Fruit fly (Drosophila melanogaster) whole organism, embryonic: ENCODE data around the gene chif.

Source experiments
- Abd-B ChIP-seq: fragments of 200-800 bp; sonication (Bioruptor generic); optimal IDR thresholded peaks from 2 replicates; lab custom pipeline; 2018; ENCODE audit warnings: missing biosample characterization, mild to moderate bottlenecking, missing genetic modification characterization, moderate library complexity
- Ada2b ChIP-seq: fragments of 200-800 bp; sonication (Bioruptor generic); IDR thresholded peaks from 2 replicates; pipeline ENCODE4 v1.3.6; 2022; ENCODE audit warnings: missing biosample characterization, missing genetic modification characterization
- Aef1 ChIP-seq: fragments of 200-800 bp; sonication (Bioruptor generic); IDR thresholded peaks from 3 replicates; pipeline ENCODE4 v1.3.6; 2022; ENCODE audit warnings: missing biosample characterization, missing genetic modification characterization
- Atf6 ChIP-seq: fragments of 200-800 bp; sonication (Bioruptor generic); IDR thresholded peaks from 2 replicates; pipeline ENCODE4 v1.3.6; 2022; ENCODE audit warnings: missing biosample characterization, missing genetic modification characterization
- CG10979 ChIP-seq: fragments of 200-800 bp; sonication (Bioruptor generic); optimal IDR thresholded peaks from 2 replicates; lab custom pipeline; 2018; ENCODE audit warnings: missing biosample characterization, mild to moderate bottlenecking, missing genetic modification characterization, moderate library complexity
- CG12391 ChIP-seq: fragments of 200-800 bp; sonication (Bioruptor generic); optimal IDR thresholded peaks from 3 replicates; lab custom pipeline; 2018; ENCODE audit warnings: missing biosample characterization, mild to moderate bottlenecking, missing genetic modification characterization, moderate library complexity
- CG12942 ChIP-seq: fragments of 200-800 bp; sonication (Bioruptor generic); optimal IDR thresholded peaks from 3 replicates; lab custom pipeline; 2016; ENCODE audit warnings: missing biosample characterization, missing genetic modification characterization
- CG17385 ChIP-seq: fragments of 200-800 bp; sonication (Bioruptor generic); optimal IDR thresholded peaks from 3 replicates; lab custom pipeline; 2018; ENCODE audit warnings: missing biosample characterization, mild to moderate bottlenecking, missing genetic modification characterization
- CG17568 ChIP-seq: fragments of 200-800 bp; sonication (Bioruptor generic); optimal IDR thresholded peaks from 2 replicates; lab custom pipeline; 2018; ENCODE audit warnings: missing biosample characterization, mild to moderate bottlenecking, missing genetic modification characterization, moderate library complexity
- CG17912 ChIP-seq: fragments of 200-800 bp; sonication (Bioruptor generic); optimal IDR thresholded peaks from 2 replicates; lab custom pipeline; 2018; ENCODE audit warnings: missing biosample characterization, mild to moderate bottlenecking, missing genetic modification characterization
- CG18011 ChIP-seq: fragments of 200-800 bp; sonication (Bioruptor generic); optimal IDR thresholded peaks from 2 replicates; lab custom pipeline; 2017; ENCODE audit warnings: missing biosample characterization, missing genetic modification characterization, mild to moderate bottlenecking, moderate library complexity, missing genotype
- CG18764 ChIP-seq: fragments of 200-800 bp; sonication (Bioruptor generic); optimal IDR thresholded peaks from 3 replicates; lab custom pipeline; 2016; ENCODE audit warnings: missing biosample characterization, missing genetic modification characterization
- CG31388 ChIP-seq: fragments of 200-800 bp; sonication (Bioruptor generic); optimal IDR thresholded peaks from 2 replicates; lab custom pipeline; 2016; ENCODE audit warnings: missing biosample characterization, missing genetic modification characterization
- CG6813 ChIP-seq: fragments of 200-800 bp; sonication (Bioruptor generic); optimal IDR thresholded peaks from 2 replicates; lab custom pipeline; 2017; ENCODE audit warnings: missing biosample characterization, missing genetic modification characterization, mild to moderate bottlenecking, moderate library complexity, missing genetic modification reagents
- CG7556 ChIP-seq: fragments of 200-800 bp; sonication (Bioruptor generic); optimal IDR thresholded peaks from 2 replicates; lab custom pipeline; 2017; ENCODE audit warnings: missing biosample characterization, mild to moderate bottlenecking, missing genetic modification characterization
- CG7963 ChIP-seq: fragments of 200-800 bp; sonication (Bioruptor generic); IDR thresholded peaks from 3 replicates; pipeline ENCODE4 v1.3.6; 2022; ENCODE audit warnings: missing biosample characterization, missing genetic modification characterization; ENCODE audit not compliant: partially characterized antibody
- CG8290 ChIP-seq, 3 experiments: fragments of 200-800 bp; sonication (Bioruptor generic); optimal IDR thresholded peaks; 2 replicates each; lab custom pipeline; 2016 to 2019; ENCODE audit warnings: missing biosample characterization in 3 of 3, missing genetic modification characterization in 3 of 3, mild to moderate bottlenecking in 2 of 3, moderate library complexity in 1 of 3
- CG9437 ChIP-seq: fragments of 200-800 bp; sonication (Bioruptor generic); optimal IDR thresholded peaks from 2 replicates; lab custom pipeline; 2018; ENCODE audit warnings: missing biosample characterization, mild to moderate bottlenecking, missing genetic modification characterization
- Chrac-16 ChIP-seq: fragments of 200-800 bp; sonication (Bioruptor generic); optimal IDR thresholded peaks from 3 replicates; lab custom pipeline; 2016; ENCODE audit warnings: missing biosample characterization, missing genetic modification characterization
- CoRest ChIP-seq: fragments of 200-800 bp; sonication (Bioruptor generic); optimal IDR thresholded peaks from 3 replicates; lab custom pipeline; 2018; ENCODE audit warnings: missing biosample characterization, mild to moderate bottlenecking, missing genetic modification characterization, moderate library complexity
- Dad ChIP-seq: fragments of 200-800 bp; sonication (Bioruptor generic); optimal IDR thresholded peaks from 3 replicates; lab custom pipeline; 2016; ENCODE audit warnings: missing biosample characterization, missing genetic modification characterization
- Deaf1 ChIP-seq: fragments of 200-800 bp; optimal IDR thresholded peaks from 3 replicates; lab custom pipeline; 2019; ENCODE audit warnings: missing biosample characterization, mild to moderate bottlenecking, missing genetic modification characterization, moderate library complexity
- Doc2 ChIP-seq: fragments of 200-800 bp; sonication (Bioruptor generic); IDR thresholded peaks from 2 replicates; pipeline ENCODE4 v1.3.6; 2022; ENCODE audit warnings: missing biosample characterization, missing genetic modification characterization
- Doc3 ChIP-seq: fragments of 200-800 bp; sonication (Bioruptor generic); IDR thresholded peaks from 3 replicates; pipeline ENCODE4 v1.3.6; 2022; ENCODE audit warnings: missing biosample characterization, missing genetic modification characterization; ENCODE audit not compliant: partially characterized antibody
- Drgx ChIP-seq: fragments of 200-800 bp; sonication (Bioruptor generic); IDR thresholded peaks from 2 replicates; pipeline ENCODE4 v1.3.6; 2022; ENCODE audit warnings: missing biosample characterization, missing genetic modification characterization
- Gsc ChIP-seq: fragments of 200-800 bp; sonication (Bioruptor generic); IDR thresholded peaks from 2 replicates; pipeline ENCODE4 v1.3.6; 2022; ENCODE audit warnings: missing biosample characterization, missing genetic modification characterization
- HLH3B ChIP-seq: fragments of 200-800 bp; sonication (Bioruptor generic); IDR thresholded peaks from 2 replicates; pipeline ENCODE4 v1.3.6; 2022; ENCODE audit warnings: missing biosample characterization, missing genetic modification characterization
- Hey ChIP-seq: fragments of 200-800 bp; sonication (Bioruptor generic); optimal IDR thresholded peaks from 3 replicates; lab custom pipeline; 2018; ENCODE audit warnings: missing biosample characterization, mild to moderate bottlenecking, missing genetic modification characterization
- HmgZ ChIP-seq: fragments of 200-800 bp; sonication (Bioruptor generic); optimal IDR thresholded peaks from 2 replicates; lab custom pipeline; 2018; ENCODE audit warnings: missing biosample characterization, mild to moderate bottlenecking, missing genetic modification characterization
- Lim3 ChIP-seq: fragments of 200-800 bp; sonication (Bioruptor generic); IDR thresholded peaks from 2 replicates; pipeline ENCODE4 v1.3.6; 2022; ENCODE audit warnings: missing biosample characterization, missing genetic modification characterization
- NC2β ChIP-seq: fragments of 200-800 bp; sonication (Bioruptor generic); optimal IDR thresholded peaks from 2 replicates; lab custom pipeline; 2016; ENCODE audit warnings: missing biosample characterization, missing genetic modification characterization
- Opbp ChIP-seq: fragments of 200-800 bp; sonication (Bioruptor generic); IDR thresholded peaks from 3 replicates; pipeline ENCODE4 v1.3.6; 2022; ENCODE audit warnings: missing biosample characterization, missing genetic modification characterization; ENCODE audit not compliant: partially characterized antibody
- Xbp1 ChIP-seq: fragments of 200-800 bp; sonication (Bioruptor generic); optimal IDR thresholded peaks from 3 replicates; lab custom pipeline; 2016; ENCODE audit warnings: missing biosample characterization, mild to moderate bottlenecking, missing genetic modification characterization
- ab ChIP-seq: fragments of 200-800 bp; sonication (Bioruptor generic); optimal IDR thresholded peaks from 2 replicates; lab custom pipeline; 2016; ENCODE audit warnings: missing biosample characterization, missing genetic modification characterization
- az2 ChIP-seq: fragments of 200-800 bp; sonication (Bioruptor generic); optimal IDR thresholded peaks from 3 replicates; lab custom pipeline; 2016; ENCODE audit warnings: missing biosample characterization, missing genetic modification characterization
- ewg ChIP-seq: fragments of 200-800 bp; sonication (Bioruptor generic); optimal IDR thresholded peaks from 3 replicates; lab custom pipeline; 2017; ENCODE audit warnings: mild to moderate bottlenecking, missing biosample characterization, missing genetic modification reagents, missing genetic modification characterization
- fu2 ChIP-seq: fragments of 200-800 bp; sonication (Bioruptor generic); optimal IDR thresholded peaks from 2 replicates; lab custom pipeline; 2016; ENCODE audit warnings: missing biosample characterization, missing genetic modification characterization
- gem ChIP-seq: fragments of 200-800 bp; sonication (Bioruptor generic); optimal IDR thresholded peaks from 2 replicates; lab custom pipeline; 2019; ENCODE audit warnings: missing biosample characterization, mild to moderate bottlenecking, missing genetic modification characterization, moderate library complexity
- inv ChIP-seq: fragments of 200-800 bp; sonication (Bioruptor generic); IDR thresholded peaks from 2 replicates; pipeline ENCODE4 v1.3.6; 2022; ENCODE audit warnings: missing biosample characterization, missing genetic modification characterization; ENCODE audit not compliant: partially characterized antibody
- klu ChIP-seq: fragments of 200-800 bp; sonication (Bioruptor generic); IDR thresholded peaks from 2 replicates; pipeline ENCODE4 v1.3.6; 2022; ENCODE audit warnings: missing biosample characterization, missing genetic modification characterization
- luna ChIP-seq: fragments of 200-800 bp; sonication (Bioruptor generic); optimal IDR thresholded peaks from 2 replicates; lab custom pipeline; 2016; ENCODE audit warnings: missing biosample characterization, missing genetic modification characterization
- maf-S ChIP-seq: fragments of 200-800 bp; sonication (Bioruptor generic); optimal IDR thresholded peaks from 2 replicates; lab custom pipeline; 2016; ENCODE audit warnings: missing biosample characterization, missing genetic modification characterization
- nerfin-1 ChIP-seq: fragments of 200-800 bp; sonication (Bioruptor generic); optimal IDR thresholded peaks from 3 replicates; lab custom pipeline; 2019; ENCODE audit warnings: missing biosample characterization, mild to moderate bottlenecking, missing genetic modification characterization, moderate library complexity
- oc ChIP-seq: fragments of 200-800 bp; sonication (Bioruptor generic); optimal IDR thresholded peaks from 2 replicates; lab custom pipeline; 2018; ENCODE audit warnings: missing biosample characterization, mild to moderate bottlenecking, missing genetic modification characterization, moderate library complexity
- row ChIP-seq: fragments of 200-800 bp; sonication (Bioruptor generic); IDR thresholded peaks from 3 replicates; pipeline ENCODE4 v1.3.6; 2022; ENCODE audit warnings: missing biosample characterization, missing genetic modification characterization
- salm ChIP-seq: fragments of 200-800 bp; sonication (Bioruptor generic); optimal IDR thresholded peaks from 2 replicates; lab custom pipeline; 2018; ENCODE audit warnings: missing biosample characterization, mild to moderate bottlenecking, missing genetic modification characterization
- sob ChIP-seq: fragments of 200-800 bp; sonication (Bioruptor generic); IDR thresholded peaks from 2 replicates; pipeline ENCODE4 v1.3.6; 2022; ENCODE audit warnings: missing biosample characterization, missing genetic modification characterization
- tio ChIP-seq: fragments of 200-800 bp; sonication (Bioruptor generic); optimal IDR thresholded peaks from 2 replicates; lab custom pipeline; 2017; ENCODE audit warnings: missing biosample characterization, missing genetic modification characterization, inconsistent platforms

chif gene

dm6 chr2L:16317777-16318610, 34.4 kb downstream of the chif start (continued):
- TF ChIP-seq Chrac-16 (no peak), ab (GFP tag; lab: Kevin White, UChicago) (no peak), ewg (GFP tag; lab: Kevin White, UChicago) (peak; percentile 22), Hey (peak; percentile 0), HLH3B (peak; percentile 57; the same call in 1 of the 2 replicates), CG12942 (GFP tag; lab: Kevin White, UChicago) (peak; percentile 22), gem (tag; lab: Kevin White, UChicago) (peak; percentile 53), tio (GFP tag; lab: Kevin White, UChicago) (peak; percentile 16), CG17568 (GFP tag; lab: Kevin White, UChicago) (peak; percentile 67), Atf6 (GFP tag; lab: Robert Waterston, UW) (peak; percentile 71), Deaf1 (no peak), CG6813 (GFP tag; lab: Kevin White, UChicago) (peak; percentile 60), CG17385 (peak; percentile 34), Lim3 (GFP tag; lab: Robert Waterston, UW) (no peak), Gsc (no peak), az2 (GFP tag; lab: Kevin White, UChicago) (no peak), inv (GFP tag; lab: Robert Waterston, UW) (no peak), Opbp (no peak), row (no peak), maf-S (GFP tag; lab: Kevin White, UChicago) (peak; percentile 12), Aef1 (GFP tag; lab: Robert Waterston, UW) (no peak), CoRest (tag; lab: Kevin White, UChicago) (peak; percentile 16), CG7556 (GFP tag; lab: Kevin White, UChicago) (peak; percentile 55), CG8290 (GFP tag; optimal IDR thresholded peaks at IDR 0.05; lab: Kevin White, UChicago) (no peak), CG8290 (tag; optimal IDR thresholded peaks at IDR 0.05; lab: Kevin White, UChicago) (peak in 1 of 2 experiments; percentile 35), HmgZ (no peak), CG10979 (tag; lab: Kevin White, UChicago) (no peak), CG17912 (GFP tag; lab: Kevin White, UChicago) (peak; percentile 57), salm (tag; lab: Kevin White, UChicago) (peak; percentile 19), Ada2b (GFP tag; lab: Robert Waterston, UW) (0 out of 2 replicates have a peak, but pooled peaks have one; percentile 21), Dad (GFP tag; lab: Kevin White, UChicago) (no peak), CG31388 (GFP tag; lab: Kevin White, UChicago) (no peak), oc (tag; lab: Kevin White, UChicago) (no peak), CG18764 (GFP tag; lab: Kevin White, UChicago) (no peak), luna (GFP tag; lab: Kevin White, UChicago) (peak; percentile 28), NC2β (GFP tag; lab: Kevin White, UChicago) (no peak), CG18011 (peak; percentile 43), CG12391 (tag; lab: Kevin White, UChicago) (peak; percentile 1), sob (GFP tag; lab: Robert Waterston, UW) (peak; percentile 38; the same call in 1 of the 2 replicates), nerfin-1 (tag; lab: Kevin White, UChicago) (peak; percentile 28), klu (GFP tag; lab: Robert Waterston, UW) (no peak), CG9437 (no peak), fu2 (GFP tag; lab: Kevin White, UChicago) (no peak), Xbp1 (no peak), Doc2 (GFP tag; lab: Robert Waterston, UW) (no peak), Abd-B (GFP tag; lab: Kevin White, UChicago) (no peak), Drgx (GFP tag; lab: Robert Waterston, UW) (no peak), CG7963 (GFP tag; lab: Robert Waterston, UW) (no peak), Doc3 (no peak)
